Worm (Caenorhabditis elegans) whole organism, L4/young adult: ENCODE data around the gene ram-5.

ENCODE experiments used
- W03F9.2 ChIP-seq: fragments of 150-350 bp; optimal IDR thresholded peaks from 2 replicates; lab custom pipeline; 2014; ENCODE audit warnings: missing biosample characterization, missing genetic modification characterization
- dao-5 ChIP-seq: sonication (generic microtip); optimal IDR thresholded peaks from 2 replicates; lab custom pipeline; 2016; ENCODE audit warnings: missing genotype, missing genetic modification characterization, moderate library complexity, missing compliant biosample characterization
- him-1 ChIP-seq: sonication (generic microtip); optimal IDR thresholded peaks from 2 replicates; lab custom pipeline; 2016; ENCODE audit warnings: missing genotype, missing genetic modification reagents, missing genetic modification characterization, missing compliant biosample characterization

Gene ram-5

ce11 chrX:14541992-14542391, 8.0 kb upstream of the ram-5 start, which contains the start of gene fbxa-81:
Gene fbxa-81 (minus strand): TSS chrX:14542092.
- TF ChIP-seq W03F9.2 (tag; lab: Kevin White, UChicago): no peak
- TF ChIP-seq him-1 (tag; lab: Kevin White, UChicago): no peak
- no peak for TF ChIP-seq dao-5 (tag; lab: Kevin White, UChicago)

ce11 chrX:14543224-14543623, 6.7 kb upstream of the ram-5 start, which contains the start of gene T24C2.3:
Gene T24C2.3 (plus strand): TSS chrX:14543524.
- TF ChIP-seq dao-5 (tag; lab: Kevin White, UChicago): no peak
- no peak for TF ChIP-seq him-1 (tag; lab: Kevin White, UChicago)
- TF ChIP-seq W03F9.2 (tag; lab: Kevin White, UChicago): no peak

ce11 chrX:14545543-14545942, 4.4 kb upstream of the ram-5 start, which contains the start of gene enri-2:
Gene enri-2 (plus strand): TSS chrX:14545843.
- TF ChIP-seq him-1 (tag; lab: Kevin White, UChicago) (no peak), W03F9.2 (tag; lab: Kevin White, UChicago) (no peak), dao-5 (tag; lab: Kevin White, UChicago) (no peak)

ce11 chrX:14556403-14556802, 6.5 kb downstream of the ram-5 start:
- TF ChIP-seq dao-5 (tag; lab: Kevin White, UChicago) (no peak), him-1 (tag; lab: Kevin White, UChicago) (no peak), W03F9.2 (tag; lab: Kevin White, UChicago) (no peak)

ce11 chrX:14557352-14557935, 7.5 kb downstream of the ram-5 start:
- TF ChIP-seq dao-5 (tag; lab: Kevin White, UChicago) (no peak), W03F9.2 (tag; lab: Kevin White, UChicago) (no peak), him-1 (tag; lab: Kevin White, UChicago) (no peak)

ce11 chrX:14557936-14558554, 8.1 kb downstream of the ram-5 start, which contains the start of gene nhr-3:
Gene nhr-3 (plus strand): TSS chrX:14558504.
- TF ChIP-seq him-1 (tag; lab: Kevin White, UChicago) (no peak), W03F9.2 (tag; lab: Kevin White, UChicago) (no peak), dao-5 (tag; lab: Kevin White, UChicago) (no peak)

ce11 chrX:14559084-14559483, 9.1 kb downstream of the ram-5 start:
- TF ChIP-seq dao-5 (tag; lab: Kevin White, UChicago): no peak

ce11 chrX:14559519-14560296, 9.8 kb downstream of the ram-5 start:
- no peak for TF ChIP-seq W03F9.2 (tag; lab: Kevin White, UChicago)
- TF ChIP-seq dao-5 (tag; lab: Kevin White, UChicago): no peak
- no peak for TF ChIP-seq him-1 (tag; lab: Kevin White, UChicago)

ce11 chrX:14560297-14560680, 10.3 kb downstream of the ram-5 start:
- TF ChIP-seq him-1 (tag; lab: Kevin White, UChicago) (peak; percentile 61), dao-5 (tag; lab: Kevin White, UChicago) (no peak), W03F9.2 (tag; lab: Kevin White, UChicago) (peak; percentile 78)

ce11 chrX:14561416-14561973, 11.5 kb downstream of the ram-5 start:
- TF ChIP-seq dao-5 (tag; lab: Kevin White, UChicago) (no peak), him-1 (tag; lab: Kevin White, UChicago) (no peak), W03F9.2 (tag; lab: Kevin White, UChicago) (no peak)

ce11 chrX:14562286-14563086, 12.5 kb downstream of the ram-5 start:
- TF ChIP-seq dao-5 (tag; lab: Kevin White, UChicago) (no peak), him-1 (tag; lab: Kevin White, UChicago) (no peak), W03F9.2 (tag; lab: Kevin White, UChicago) (no peak)

- no peak for TF ChIP-seq W03F9.2 (tag; lab: Kevin White, UChicago)
- TF ChIP-seq him-1 (tag; lab: Kevin White, UChicago): no peak
- no peak for TF ChIP-seq dao-5 (tag; lab: Kevin White, UChicago)
Observed at ce11 chrX:14563818-14564217, 13.9 kb downstream of the ram-5 start.
